Worm (Caenorhabditis elegans): ENCODE measurements around the gene mrps-17.

Gene mrps-17

ce11 chrIII:6432939-6433338, 1.3 kb upstream of the mrps-17 start, which contains the start of gene vps-16:
Gene vps-16 (plus strand): TSS chrIII:6433239.
- TF ChIP-seq sptf-1 (tag; optimal IDR thresholded peaks at IDR 0.05) (no peak), xbp-1 (tag; optimal IDR thresholded peaks at IDR 0.05) (no peak), Y116A8C.19 (tag; optimal IDR thresholded peaks at IDR 0.05; ENCODE audit: borderline replicate concordance) (no peak), nhr-12 (tag; optimal IDR thresholded peaks at IDR 0.05) (no peak), dsc-1 (tag; optimal IDR thresholded peaks at IDR 0.05) (no peak), C34B4.2 (tag; optimal IDR thresholded peaks at IDR 0.05) (no peak), mef-2 (tag; optimal IDR thresholded peaks at IDR 0.05) (no peak)

ce11 chrIII:6430834-6431233, 764 bp downstream of the mrps-17 start, which contains the start of gene popl-1:
Gene popl-1 (minus strand): TSS chrIII:6430934.
- TF ChIP-seq pax-3 (tag; optimal IDR thresholded peaks at IDR 0.05) (no peak), hlh-17 (GFP tag; optimal IDR thresholded peaks at IDR 0.05; ENCODE audit: borderline replicate concordance) (no peak), nhr-77 (tag; optimal IDR thresholded peaks at IDR 0.05) (no peak), fos-1 (tag; optimal IDR thresholded peaks at IDR 0.05) (no peak), nhr-19 (GFP tag; conservative IDR thresholded peaks at IDR 0.05) (no peak), elt-2 (tag; optimal IDR thresholded peaks at IDR 0.05) (no peak), xbp-1 (tag; optimal IDR thresholded peaks at IDR 0.05) (no peak), C04F5.9 (tag; optimal IDR thresholded peaks at IDR 0.05) (no peak), C34B4.2 (tag; optimal IDR thresholded peaks at IDR 0.05) (no peak), rnt-1 (tag; optimal IDR thresholded peaks at IDR 0.05) (no peak), grh-1 (GFP tag; IDR thresholded peaks at IDR 0.05) (no peak), unc-86 (tag; optimal IDR thresholded peaks at IDR 0.05) (no peak), ceh-90 (tag; optimal IDR thresholded peaks at IDR 0.05) (no peak), F16B12.6 (tag; optimal IDR thresholded peaks at IDR 0.05) (no peak), snpc-4 (tag; optimal IDR thresholded peaks at IDR 0.05) (no peak)

ce11 chrIII:6427205-6427604, 4.4 kb downstream of the mrps-17 start, which contains the start of gene C05D11.8:
Gene C05D11.8 (minus strand): TSS chrIII:6427305.
- TF ChIP-seq ces-1 (GFP tag; optimal IDR thresholded peaks at IDR 0.05) (no peak), dpl-1 (GFP tag; optimal IDR thresholded peaks at IDR 0.05) (no peak), tlp-1 (tag; optimal IDR thresholded peaks at IDR 0.05) (no peak), lin-39 (tag; optimal IDR thresholded peaks at IDR 0.05) (no peak), nhr-12 (tag; optimal IDR thresholded peaks at IDR 0.05) (no peak), unc-86 (tag; optimal IDR thresholded peaks at IDR 0.05) (no peak), C16A3.4 (tag; optimal IDR thresholded peaks at IDR 0.05) (no peak), snu-23 (GFP tag; optimal IDR thresholded peaks at IDR 0.05) (no peak), nhr-11 (tag; optimal IDR thresholded peaks at IDR 0.05) (no peak), nhr-237 (tag; optimal IDR thresholded peaks at IDR 0.05) (no peak), fkh-10 (GFP tag; optimal IDR thresholded peaks at IDR 0.05) (no peak), egl-13 (tag; optimal IDR thresholded peaks at IDR 0.05) (no peak), ceh-63 (GFP tag; optimal IDR thresholded peaks at IDR 0.05) (no peak), hpl-2 (GFP tag; optimal IDR thresholded peaks at IDR 0.05) (no peak), egl-27 (tag; optimal IDR thresholded peaks at IDR 0.05) (no peak), jun-1 (tag; optimal IDR thresholded peaks at IDR 0.05) (no peak), blmp-1 (tag; optimal IDR thresholded peaks at IDR 0.05) (no peak), zag-1 (tag; optimal IDR thresholded peaks at IDR 0.05) (no peak), nhr-19 (GFP tag; conservative IDR thresholded peaks at IDR 0.05) (no peak), ets-5 (GFP tag; IDR thresholded peaks at IDR 0.05) (no peak)

- no peak for TF ChIP-seq nhr-28 (tag; optimal IDR thresholded peaks at IDR 0.05)
- 0 out of 2 replicates have a peak, but pooled peaks have one; percentile 4 for TF ChIP-seq nhr-19 (GFP tag; conservative IDR thresholded peaks at IDR 0.05)
- TF ChIP-seq nhr-84 (tag; optimal IDR thresholded peaks at IDR 0.05): no peak
- TF ChIP-seq fkh-10 (GFP tag; optimal IDR thresholded peaks at IDR 0.05): no peak
- no peak for TF ChIP-seq ceh-82 (tag; optimal IDR thresholded peaks at IDR 0.05)
- peak; percentile 45 for TF ChIP-seq lin-14 (GFP tag; optimal IDR thresholded peaks at IDR 0.05)
- no peak for TF ChIP-seq hlh-4 (tag; optimal IDR thresholded peaks at IDR 0.05)
- no peak for TF ChIP-seq ama-1 (optimal IDR thresholded peaks at IDR 0.05)
- peak; percentile 28 for TF ChIP-seq snu-23 (GFP tag; optimal IDR thresholded peaks at IDR 0.05)
- no peak for TF ChIP-seq mef-2 (tag; optimal IDR thresholded peaks at IDR 0.05)
- no peak for TF ChIP-seq vab-15 (tag; optimal IDR thresholded peaks at IDR 0.05)
- TF ChIP-seq isw-1 (GFP tag; IDR thresholded peaks at IDR 0.05): no peak
- TF ChIP-seq fkh-4 (tag; optimal IDR thresholded peaks at IDR 0.05; ENCODE audit: borderline replicate concordance): no peak
- peak in 1 of 2 experiments; percentile 50 for TF ChIP-seq lin-35 (GFP tag; optimal IDR thresholded peaks at IDR 0.05)
- no peak for TF ChIP-seq nhr-237 (tag; optimal IDR thresholded peaks at IDR 0.05)
- no peak for TF ChIP-seq sptf-1 (tag; optimal IDR thresholded peaks at IDR 0.05)
- peak; percentile 46 for TF ChIP-seq elt-2 (tag; optimal IDR thresholded peaks at IDR 0.05)
- TF ChIP-seq tbx-2 (tag; optimal IDR thresholded peaks at IDR 0.05): no peak
- TF ChIP-seq snpc-4 (tag; optimal IDR thresholded peaks at IDR 0.05): no peak
- TF ChIP-seq nhr-71 (tag; optimal IDR thresholded peaks at IDR 0.05): peak; percentile 30
Measured at ce11 chrIII:6422721-6423120, 8.9 kb downstream of the mrps-17 start.

Data from whole organism, L1 larva.